5 fruit fly cellular contexts compared by ENCODE assay signal in genomic region chr3R:26461226-26461805, dm6.
TF ChIP-seq lines count a peak whose summit lies in the region.

CG5455 (plus strand) TSS chr3R:26461527.

- no peak for TF ChIP-seq CTCF in whole organism, embryonic (GFP tag; optimal IDR thresholded peaks at IDR 0.05; lab: Kevin White, UChicago)

TF ChIP-seq in whole organism, adult, 20 proteins besides CTCF, POLR2A, EP300 and RAD21 (continues in another document):
- TF ChIP-seq toe (GFP tag; optimal IDR thresholded peaks at IDR 0.05; lab: Kevin White, UChicago): peak; percentile 66
- peak; percentile 80 for TF ChIP-seq pad (GFP tag; optimal IDR thresholded peaks at IDR 0.05; lab: Kevin White, UChicago)
- TF ChIP-seq Mnt (GFP tag; optimal IDR thresholded peaks at IDR 0.05; lab: Kevin White, UChicago): peak; percentile 87
- peak; percentile 89 for TF ChIP-seq Clk (GFP tag; optimal IDR thresholded peaks at IDR 0.05; lab: Kevin White, UChicago)
- peak; percentile 36 for TF ChIP-seq CG5204 (GFP tag; optimal IDR thresholded peaks at IDR 0.05; lab: Kevin White, UChicago)
- TF ChIP-seq CG12768 (GFP tag; optimal IDR thresholded peaks at IDR 0.05; lab: Kevin White, UChicago): peak; percentile 93
- TF ChIP-seq cnc (optimal IDR thresholded peaks at IDR 0.05; lab: Kevin White, UChicago): no peak
- no peak for TF ChIP-seq kay (GFP tag; lab: Kevin White, UChicago; ENCODE audit: borderline replicate concordance)
- peak; percentile 90 for TF ChIP-seq bab1 (GFP tag; optimal IDR thresholded peaks at IDR 0.05; lab: Kevin White, UChicago)
- TF ChIP-seq CG14711 (tag; optimal IDR thresholded peaks at IDR 0.05; lab: Kevin White, UChicago): peak; percentile 64
- peak; percentile 96 for TF ChIP-seq cic (GFP tag; optimal IDR thresholded peaks at IDR 0.05; lab: Kevin White, UChicago)
- peak; percentile 83 for TF ChIP-seq tj (GFP tag; optimal IDR thresholded peaks at IDR 0.05; lab: Kevin White, UChicago)
- peak; percentile 75 for TF ChIP-seq Hr96 (GFP tag; optimal IDR thresholded peaks at IDR 0.05; lab: Kevin White, UChicago)
- peak; percentile 82 for TF ChIP-seq CG11617 (GFP tag; optimal IDR thresholded peaks at IDR 0.05; lab: Kevin White, UChicago)
- TF ChIP-seq Crg-1 (GFP tag; optimal IDR thresholded peaks at IDR 0.05; lab: Kevin White, UChicago): peak; percentile 68
- peak; percentile 62 for TF ChIP-seq CG1620 (GFP tag; optimal IDR thresholded peaks at IDR 0.05; lab: Kevin White, UChicago)
- peak; percentile 86 for TF ChIP-seq CG7045 (GFP tag; optimal IDR thresholded peaks at IDR 0.05; lab: Kevin White, UChicago)
- TF ChIP-seq CG7101 (tag; optimal IDR thresholded peaks at IDR 0.05; lab: Kevin White, UChicago): peak; percentile 82

TF ChIP-seq in whole organism, embryonic, 481 proteins besides CTCF, POLR2A, EP300 and RAD21 (continues in another document):
- peak; percentile 79 for TF ChIP-seq CG16779 (GFP tag; IDR thresholded peaks at IDR 0.05; lab: Robert Waterston, UW)
- TF ChIP-seq Oli (tag; optimal IDR thresholded peaks at IDR 0.05; lab: Kevin White, UChicago): no peak
- peak; percentile 47; the same call in 1 of the 2 replicates for TF ChIP-seq CG32767 (GFP tag; IDR thresholded peaks at IDR 0.05; lab: Robert Waterston, UW)
- TF ChIP-seq CG30020 (tag; optimal IDR thresholded peaks at IDR 0.05; lab: Kevin White, UChicago): no peak
- TF ChIP-seq HLH4C (GFP tag; IDR thresholded peaks at IDR 0.05; lab: Robert Waterston, UW; ENCODE audit: partially characterized antibody): no peak; the same call in 2 of the 3 replicates
- TF ChIP-seq HLH3B (GFP tag; IDR thresholded peaks at IDR 0.05; lab: Robert Waterston, UW): peak; percentile 29; the same call in 1 of the 2 replicates
- peak in 1 of 2 experiments; percentile 76 for TF ChIP-seq crp (GFP tag; optimal IDR thresholded peaks at IDR 0.05; lab: Kevin White, UChicago)
- no peak for TF ChIP-seq sisA (GFP tag; IDR thresholded peaks at IDR 0.05; lab: Robert Waterston, UW)
- peak; percentile 23; the same call in 1 of the 2 replicates for TF ChIP-seq Nf-YA (GFP tag; IDR thresholded peaks at IDR 0.05; lab: Robert Waterston, UW)
- peak; percentile 65 for TF ChIP-seq scrt (GFP tag; optimal IDR thresholded peaks at IDR 0.05; lab: Kevin White, UChicago)
- peak; percentile 42 for TF ChIP-seq CG31365 (tag; optimal IDR thresholded peaks at IDR 0.05; lab: Kevin White, UChicago)
- no peak for TF ChIP-seq ttk (GFP tag; IDR thresholded peaks at IDR 0.05; lab: Robert Waterston, UW)
- no peak for TF ChIP-seq CG8944 (GFP tag; optimal IDR thresholded peaks at IDR 0.05; lab: Kevin White, UChicago)
- no peak for TF ChIP-seq Spps (tag; optimal IDR thresholded peaks at IDR 0.05; lab: Kevin White, UChicago)
- TF ChIP-seq CG2202 (tag; optimal IDR thresholded peaks at IDR 0.05; lab: Kevin White, UChicago): no peak
- TF ChIP-seq HLHmδ (GFP tag; optimal IDR thresholded peaks at IDR 0.05; lab: Kevin White, UChicago): no peak
- no peak for TF ChIP-seq gem (tag; optimal IDR thresholded peaks at IDR 0.05; lab: Kevin White, UChicago)
- peak; percentile 30; the same call in 1 of the 2 replicates for TF ChIP-seq onecut (GFP tag; IDR thresholded peaks at IDR 0.05; lab: Robert Waterston, UW)

TF ChIP-seq in whole organism, prepupa, 60 proteins besides CTCF, POLR2A, EP300 and RAD21 (continues in another document):
- TF ChIP-seq CG16779 (tag; optimal IDR thresholded peaks at IDR 0.05; lab: Kevin White, UChicago) (peak; percentile 71), CG1621 (tag; optimal IDR thresholded peaks at IDR 0.05; lab: Kevin White, UChicago) (peak; percentile 47), CG3032 (tag; optimal IDR thresholded peaks at IDR 0.05; lab: Kevin White, UChicago) (no peak), dsx (GFP tag; optimal IDR thresholded peaks at IDR 0.05; lab: Kevin White, UChicago; ENCODE audit: poor library complexity, severe bottlenecking) (peak; percentile 72), Sox14 (GFP tag; optimal IDR thresholded peaks at IDR 0.05; lab: Kevin White, UChicago) (peak; percentile 66), svp (GFP tag; lab: Kevin White, UChicago) (peak; percentile 65), Eip93F (GFP tag; optimal IDR thresholded peaks at IDR 0.05; lab: Kevin White, UChicago) (no peak), CG9139 (GFP tag; optimal IDR thresholded peaks at IDR 0.05; lab: Kevin White, UChicago) (peak; percentile 76), Ets96B (tag; optimal IDR thresholded peaks at IDR 0.05; lab: Kevin White, UChicago) (peak; percentile 28), fd85E (GFP tag; optimal IDR thresholded peaks at IDR 0.05; lab: Kevin White, UChicago) (peak; percentile 48), Sox102F (GFP tag; optimal IDR thresholded peaks at IDR 0.05; lab: Kevin White, UChicago) (peak; percentile 15), Gug (GFP tag; IDR thresholded peaks at IDR 0.05; lab: Robert Waterston, UW) (peak; percentile 24; the same call in 1 of the 2 replicates), net (GFP tag; optimal IDR thresholded peaks at IDR 0.05; lab: Kevin White, UChicago) (peak; percentile 77), CG3919 (GFP tag; optimal IDR thresholded peaks at IDR 0.05; lab: Kevin White, UChicago) (peak; percentile 61), CG15336 (GFP tag; IDR thresholded peaks at IDR 0.05; lab: Robert Waterston, UW) (peak; percentile 56; the same call in 1 of the 2 replicates), dac (GFP tag; optimal IDR thresholded peaks at IDR 0.05; lab: Kevin White, UChicago) (peak; percentile 19), topi (GFP tag; optimal IDR thresholded peaks at IDR 0.05; lab: Kevin White, UChicago) (no peak), CG8119 (GFP tag; IDR thresholded peaks at IDR 0.05; lab: Robert Waterston, UW) (peak; percentile 72; the same call in 2 of the 3 replicates), Met (GFP tag; optimal IDR thresholded peaks at IDR 0.05; lab: Kevin White, UChicago) (no peak)

TF ChIP-seq in whole organism, pupa, 21 proteins besides CTCF, POLR2A, EP300 and RAD21:
- peak; percentile 26 for TF ChIP-seq CG34367 (tag; optimal IDR thresholded peaks at IDR 0.05; lab: Kevin White, UChicago)
- peak; percentile 30 for TF ChIP-seq gl (tag; optimal IDR thresholded peaks at IDR 0.05; lab: Kevin White, UChicago)
- TF ChIP-seq fd96Ca (GFP tag; IDR thresholded peaks at IDR 0.05; lab: Robert Waterston, UW): peak; percentile 73
- TF ChIP-seq EcR (GFP tag; optimal IDR thresholded peaks at IDR 0.05; lab: Kevin White, UChicago): peak; percentile 65
- no peak for TF ChIP-seq Snoo (tag; optimal IDR thresholded peaks at IDR 0.05; lab: Kevin White, UChicago)
- peak; percentile 57 for TF ChIP-seq CG13204 (GFP tag; optimal IDR thresholded peaks at IDR 0.05; lab: Kevin White, UChicago)
- TF ChIP-seq D1 (tag; optimal IDR thresholded peaks at IDR 0.05; lab: Kevin White, UChicago): no peak
- peak; percentile 93 for TF ChIP-seq Ets98B (GFP tag; IDR thresholded peaks at IDR 0.05; lab: Robert Waterston, UW)
- no peak for TF ChIP-seq CG14655 (GFP tag; optimal IDR thresholded peaks at IDR 0.05; lab: Kevin White, UChicago)
- TF ChIP-seq CG10348 (GFP tag; IDR thresholded peaks at IDR 0.05; lab: Robert Waterston, UW): no peak
- TF ChIP-seq rn (GFP tag; IDR thresholded peaks at IDR 0.05; lab: Robert Waterston, UW): no peak
- TF ChIP-seq CG12605 (GFP tag; IDR thresholded peaks at IDR 0.05; lab: Robert Waterston, UW): peak; percentile 69
- peak; percentile 82 for TF ChIP-seq CG4496 (GFP tag; IDR thresholded peaks at IDR 0.05; lab: Robert Waterston, UW)
- no peak for TF ChIP-seq CG15710 (tag; optimal IDR thresholded peaks at IDR 0.05; lab: Kevin White, UChicago)
- peak; percentile 5 for TF ChIP-seq CG8159 (tag; optimal IDR thresholded peaks at IDR 0.05; lab: Kevin White, UChicago)
- no peak for TF ChIP-seq CG9948 (tag; optimal IDR thresholded peaks at IDR 0.05; lab: Kevin White, UChicago)
- peak; percentile 3 for TF ChIP-seq CG17806 (tag; optimal IDR thresholded peaks at IDR 0.05; lab: Kevin White, UChicago)
- peak; percentile 87 for TF ChIP-seq CG32121 (GFP tag; IDR thresholded peaks at IDR 0.05; lab: Robert Waterston, UW)
- no peak for TF ChIP-seq Pif1A (GFP tag; optimal IDR thresholded peaks at IDR 0.05; lab: Kevin White, UChicago)
- TF ChIP-seq Pif1B (GFP tag; optimal IDR thresholded peaks at IDR 0.05; lab: Kevin White, UChicago): peak; percentile 38
- TF ChIP-seq CG8301 (tag; optimal IDR thresholded peaks at IDR 0.05; lab: Kevin White, UChicago): no peak

TF ChIP-seq in whole organism, wandering third instar larva, 38 proteins besides CTCF, POLR2A, EP300 and RAD21:
- TF ChIP-seq Myc (optimal IDR thresholded peaks at IDR 0.05; lab: Kevin White, UChicago) (no peak), Rel (GFP tag; optimal IDR thresholded peaks at IDR 0.05; lab: Kevin White, UChicago) (no peak), Rel (tag; optimal IDR thresholded peaks at IDR 0.05; lab: Kevin White, UChicago) (no peak), sv (GFP tag; optimal IDR thresholded peaks at IDR 0.05; lab: Kevin White, UChicago) (no peak), foxo (GFP tag; optimal IDR thresholded peaks at IDR 0.05; lab: Kevin White, UChicago) (no peak), rgr (GFP tag; optimal IDR thresholded peaks at IDR 0.05; lab: Kevin White, UChicago) (peak; percentile 50), Dif (GFP tag; optimal IDR thresholded peaks at IDR 0.05; lab: Kevin White, UChicago; ENCODE audit: partially characterized antibody) (peak; percentile 1), usp (GFP tag; optimal IDR thresholded peaks at IDR 0.05; lab: Kevin White, UChicago) (no peak), OdsH (GFP tag; optimal IDR thresholded peaks at IDR 0.05; lab: Kevin White, UChicago) (peak; percentile 28), Hr78 (GFP tag; optimal IDR thresholded peaks at IDR 0.05; lab: Kevin White, UChicago) (no peak), dmrt93B (GFP tag; optimal IDR thresholded peaks at IDR 0.05; lab: Kevin White, UChicago) (no peak), N (GFP tag; optimal IDR thresholded peaks at IDR 0.05; lab: Kevin White, UChicago) (no peak), h (GFP tag; optimal IDR thresholded peaks at IDR 0.05; lab: Kevin White, UChicago) (peak; percentile 67), br (GFP tag; optimal IDR thresholded peaks at IDR 0.05; lab: Kevin White, UChicago) (peak; percentile 33), pan (optimal IDR thresholded peaks at IDR 0.05; lab: Kevin White, UChicago) (no peak), Jra (GFP tag; optimal IDR thresholded peaks at IDR 0.05; lab: Kevin White, UChicago) (peak; percentile 26), fru (GFP tag; optimal IDR thresholded peaks at IDR 0.05; lab: Kevin White, UChicago) (peak; percentile 24)
